Fruit fly (Drosophila melanogaster): Measurements from ENCODE around the gene CG11694.

The CG11694 gene

dm6 chr3R:8349106-8349448, 37.1 kb upstream of the CG11694 start:
- TF ChIP-seq Xbp1 (GFP tag; optimal IDR thresholded peaks at IDR 0.05), result peak; percentile 89
- no peak for TF ChIP-seq Dip3 (GFP tag; optimal IDR thresholded peaks at IDR 0.05)
- TF ChIP-seq bbx (GFP tag; IDR thresholded peaks at IDR 0.05; ENCODE audit: partially characterized antibody), result peak; percentile 13; the same call in 1 of the 2 replicates
- TF ChIP-seq ttk (GFP tag; IDR thresholded peaks at IDR 0.05), result no peak
- no peak for TF ChIP-seq slp2 (GFP tag; optimal IDR thresholded peaks at IDR 0.05)
- no peak for TF ChIP-seq CG6175 (GFP tag; IDR thresholded peaks at IDR 0.05)
- TF ChIP-seq row (GFP tag; IDR thresholded peaks at IDR 0.05), result no peak
- TF ChIP-seq disco-r (GFP tag; optimal IDR thresholded peaks at IDR 0.05), result no peak
- peak; percentile 41 for TF ChIP-seq Dref (GFP tag; IDR thresholded peaks at IDR 0.05)
- TF ChIP-seq MESR4 (GFP tag; optimal IDR thresholded peaks at IDR 0.05), result peak; percentile 28
- TF ChIP-seq CG18619 (GFP tag; optimal IDR thresholded peaks at IDR 0.05), result peak; percentile 17
- TF ChIP-seq Dp (GFP tag; optimal IDR thresholded peaks at IDR 0.05), result peak; percentile 71
- TF ChIP-seq Med (GFP tag), result peak; percentile 34
- peak; percentile 21 for TF ChIP-seq kay (GFP tag; optimal IDR thresholded peaks at IDR 0.05)
- TF ChIP-seq E2f2 (GFP tag; IDR thresholded peaks at IDR 0.05), result peak; percentile 81

dm6 chr3R:8347835-8348234, 35.9 kb upstream of the CG11694 start:
- TF ChIP-seq tup (GFP tag; optimal IDR thresholded peaks at IDR 0.05) (no peak), Ets65A (GFP tag) (peak; percentile 88), slbo (GFP tag; IDR thresholded peaks at IDR 0.05) (no peak), CG34376 (GFP tag; optimal IDR thresholded peaks at IDR 0.05) (no peak), CG7786 (GFP tag; optimal IDR thresholded peaks at IDR 0.05) (no peak), MESR4 (GFP tag; optimal IDR thresholded peaks at IDR 0.05) (peak; percentile 12), CG42726 (GFP tag; IDR thresholded peaks at IDR 0.05; ENCODE audit: partially characterized antibody) (no peak), zfh1 (GFP tag; IDR thresholded peaks at IDR 0.05) (no peak), Med (GFP tag) (peak; percentile 55)

dm6 chr3R:8347279-8347678, 35.3 kb upstream of the CG11694 start, which contains the start of gene CG7352:
CG7352 (plus strand) TSS chr3R:8347579.
- TF ChIP-seq grn (GFP tag; optimal IDR thresholded peaks at IDR 0.05), result no peak
- peak; percentile 23 for TF ChIP-seq stwl (tag; optimal IDR thresholded peaks at IDR 0.05)
- no peak for TF ChIP-seq HLH3B (GFP tag; IDR thresholded peaks at IDR 0.05)
- TF ChIP-seq Fer1 (GFP tag; optimal IDR thresholded peaks at IDR 0.05), result no peak
- TF ChIP-seq bowl (GFP tag; IDR thresholded peaks at IDR 0.05), result no peak
- no peak for TF ChIP-seq zfh1 (GFP tag; IDR thresholded peaks at IDR 0.05)
- no peak for TF ChIP-seq CG13123 (GFP tag; optimal IDR thresholded peaks at IDR 0.05)
- TF ChIP-seq ATbp (GFP tag; optimal IDR thresholded peaks at IDR 0.05), result no peak

dm6 chr3R:8344174-8344573, 32.2 kb upstream of the CG11694 start, which contains the start of gene DppIII:
DppIII (plus strand) TSS chr3R:8344400.
- TF ChIP-seq pfk (GFP tag; optimal IDR thresholded peaks at IDR 0.05) (no peak), ftz-f1 (GFP tag; optimal IDR thresholded peaks at IDR 0.05) (no peak), trh (GFP tag; optimal IDR thresholded peaks at IDR 0.05) (no peak), gfzf (GFP tag; optimal IDR thresholded peaks at IDR 0.05) (peak; percentile 65), CG9727 (GFP tag; optimal IDR thresholded peaks at IDR 0.05) (no peak), CG9817 (tag; optimal IDR thresholded peaks at IDR 0.05) (no peak), bbx (GFP tag; IDR thresholded peaks at IDR 0.05; ENCODE audit: partially characterized antibody) (no peak), Scr (GFP tag; IDR thresholded peaks at IDR 0.05; ENCODE audit: partially characterized antibody) (0 out of 2 replicates have a peak, but pooled peaks have one; percentile 25), chn (GFP tag; optimal IDR thresholded peaks at IDR 0.05) (no peak), CG4360 (GFP tag; IDR thresholded peaks at IDR 0.05) (no peak), CG11456 (GFP tag; IDR thresholded peaks at IDR 0.05) (no peak), gcm2 (GFP tag; optimal IDR thresholded peaks at IDR 0.05) (no peak), CG9797 (GFP tag; optimal IDR thresholded peaks at IDR 0.05) (peak; percentile 7), Pdp1 (GFP tag; optimal IDR thresholded peaks at IDR 0.05) (peak in 1 of 2 experiments; percentile 84), CG14667 (GFP tag; IDR thresholded peaks at IDR 0.05) (no peak), cas (GFP tag; IDR thresholded peaks at IDR 0.05) (no peak), slp2 (GFP tag; optimal IDR thresholded peaks at IDR 0.05) (no peak), CG15269 (tag; optimal IDR thresholded peaks at IDR 0.05) (no peak), lab (GFP tag; optimal IDR thresholded peaks at IDR 0.05) (no peak), CG16779 (GFP tag; IDR thresholded peaks at IDR 0.05) (no peak), CG9609 (GFP tag; optimal IDR thresholded peaks at IDR 0.05) (no peak)

Data from whole organism, embryonic.